Fruit fly (Drosophila melanogaster) S2 (cell line): ENCODE data around the gene CG3909.

Experiments used
- CG8478 ChIP-seq: fragments of >200 bp; optimal IDR thresholded peaks from 2 replicates; lab custom pipeline; 2018
- CTCF ChIP-seq, 2 experiments: fragments of >200 bp; optimal IDR thresholded peaks; 2 replicates each; lab custom pipeline; 2018

- no peak for TF ChIP-seq CG8478 (lab: Kevin White, UChicago)
- no peak for TF ChIP-seq CTCF (optimal IDR thresholded peaks at IDR 0.05; lab: Kevin White, UChicago)
Measured at dm6 chr3R:10040505-10040904, 2.6 kb upstream of the CG3909 start.
